Worm (Caenorhabditis elegans): ENCODE results near the gene T24C4.2.

Gene T24C4.2

ce11 chrIII:881460-881859 is 11.7 kb upstream of the T24C4.2 start (continued):
- peak; percentile 39 for TF ChIP-seq snpc-3.4 (tag; optimal IDR thresholded peaks at IDR 0.05)
- TF ChIP-seq lin-54 (GFP tag; optimal IDR thresholded peaks at IDR 0.05), result peak; percentile 22
- TF ChIP-seq ceh-100 (GFP tag; IDR thresholded peaks at IDR 0.05), result no peak
- TF ChIP-seq rpc-1 (optimal IDR thresholded peaks at IDR 0.05), result no peak
- no peak for TF ChIP-seq rpc-1 (tag; optimal IDR thresholded peaks at IDR 0.05)
- TF ChIP-seq cebp-1 (GFP tag; IDR thresholded peaks at IDR 0.05), result no peak
- peak; percentile 19 for TF ChIP-seq cebp-1 (tag; optimal IDR thresholded peaks at IDR 0.05)
- no peak for TF ChIP-seq F39B2.1 (GFP tag; IDR thresholded peaks at IDR 0.05)

ce11 chrIII:880840-881239 is 11.1 kb upstream of the T24C4.2 start:
- TF ChIP-seq nfyb-1 (GFP tag; IDR thresholded peaks at IDR 0.05) (peak; percentile 54; the same call in 1 of the 2 replicates), mcd-1 (GFP tag; IDR thresholded peaks at IDR 0.05) (no peak), ekl-4 (GFP tag; IDR thresholded peaks at IDR 0.05) (peak; percentile 46; the same call in 1 of the 2 replicates), attf-6 (GFP tag; IDR thresholded peaks at IDR 0.05) (0 out of 2 replicates have a peak, but pooled peaks have one; percentile 49), nfya-2 (GFP tag; IDR thresholded peaks at IDR 0.05) (no peak), F22D6.2 (tag; optimal IDR thresholded peaks at IDR 0.05) (no peak), hsf-1 (GFP tag; IDR thresholded peaks at IDR 0.05) (0 out of 2 replicates have a peak, but pooled peaks have one; percentile 13)

- TF ChIP-seq hlh-26 (GFP tag; conservative IDR thresholded peaks at IDR 0.05) (no peak), tlf-1 (GFP tag; optimal IDR thresholded peaks at IDR 0.05) (no peak), mes-4 (tag; optimal IDR thresholded peaks at IDR 0.05) (no peak), F22D6.2 (tag; optimal IDR thresholded peaks at IDR 0.05) (no peak), F37B4.10 (GFP tag; IDR thresholded peaks at IDR 0.05) (no peak), ekl-4 (GFP tag; IDR thresholded peaks at IDR 0.05) (no peak), dpff-1 (tag; optimal IDR thresholded peaks at IDR 0.05) (no peak), Y56A3A.18 (GFP tag; IDR thresholded peaks at IDR 0.05) (no peak), let-607 (tag; optimal IDR thresholded peaks at IDR 0.05) (no peak), somi-1 (GFP tag; optimal IDR thresholded peaks at IDR 0.05) (no peak), unc-130 (GFP tag; optimal IDR thresholded peaks at IDR 0.05) (no peak), cebp-2 (GFP tag; IDR thresholded peaks at IDR 0.05) (no peak), ztf-3 (GFP tag; optimal IDR thresholded peaks at IDR 0.05) (no peak), F23B12.7 (tag; optimal IDR thresholded peaks at IDR 0.05; ENCODE audit: insufficient read depth) (no peak)
Measured at ce11 chrIII:879634-880033, 9.9 kb upstream of the T24C4.2 start, which contains the start of the genes T24C4.5 and ucr-2.3. T24C4.5 (minus strand) TSS chrIII:879734. ucr-2.3 (plus strand) TSS chrIII:879860.

ce11 chrIII:873432-873831 is 3.7 kb upstream of the T24C4.2 start, which contains the start of gene clc-19:
clc-19 (minus strand) TSS chrIII:873566.
- TF ChIP-seq lir-1 (GFP tag; conservative IDR thresholded peaks at IDR 0.05) (no peak), nhr-80 (tag; optimal IDR thresholded peaks at IDR 0.05) (peak; percentile 33), unc-62 (GFP tag; optimal IDR thresholded peaks at IDR 0.05) (peak; percentile 26)

ce11 chrIII:872373-872772 is 2.6 kb upstream of the T24C4.2 start, which contains the start of the genes T24C4.3 and clc-20:
T24C4.3 (minus strand) TSS chrIII:872473.
clc-20 (plus strand) TSS chrIII:872583.
- TF ChIP-seq F55B11.4 (tag; optimal IDR thresholded peaks at IDR 0.05; ENCODE audit: borderline replicate concordance, insufficient read depth) (no peak), cebp-1 (GFP tag; IDR thresholded peaks at IDR 0.05) (no peak), cebp-1 (tag; optimal IDR thresholded peaks at IDR 0.05) (no peak), dox-1 (GFP tag; IDR thresholded peaks at IDR 0.05) (no peak), ZK185.1 (tag; optimal IDR thresholded peaks at IDR 0.05; ENCODE audit: poor library complexity, severe bottlenecking) (no peak), cebp-2 (GFP tag; IDR thresholded peaks at IDR 0.05) (no peak), nhr-90 (tag; optimal IDR thresholded peaks at IDR 0.05) (no peak), B0261.1 (tag; optimal IDR thresholded peaks at IDR 0.05) (no peak), snpc-1.1 (tag; optimal IDR thresholded peaks at IDR 0.05; ENCODE audit: insufficient read depth) (no peak), nhr-120 (GFP tag; IDR thresholded peaks at IDR 0.05) (no peak), tbp1 (GFP tag; optimal IDR thresholded peaks at IDR 0.05) (no peak)

All from whole organism, young adult.